Fruit fly (Drosophila melanogaster) whole organism, pupa: ENCODE measurements around the gene Tao.

ENCODE experiments used
- CG13204 ChIP-seq: fragments of 200-800 bp; sonication (Bioruptor generic); optimal IDR thresholded peaks from 2 replicates; lab custom pipeline; 2018; ENCODE audit warnings: missing biosample characterization, mild to moderate bottlenecking, missing genetic modification characterization, moderate library complexity
- CG32121 ChIP-seq: fragments of 200-800 bp; sonication (Bioruptor generic); IDR thresholded peaks from 2 replicates; pipeline ENCODE4 v1.3.6; 2022; ENCODE audit warnings: missing biosample characterization, missing genetic modification characterization
- CG34367 ChIP-seq: fragments of 200-800 bp; sonication (Bioruptor generic); optimal IDR thresholded peaks from 2 replicates; lab custom pipeline; 2018; ENCODE audit warnings: missing biosample characterization, mild to moderate bottlenecking, missing genetic modification characterization
- CG8301 ChIP-seq: fragments of 200-800 bp; sonication (Bioruptor generic); optimal IDR thresholded peaks from 2 replicates; lab custom pipeline; 2018; ENCODE audit warnings: missing biosample characterization, mild to moderate bottlenecking, missing genetic modification characterization
- EcR ChIP-seq: fragments of 200-800 bp; sonication (Bioruptor generic); optimal IDR thresholded peaks from 3 replicates; lab custom pipeline; 2019; ENCODE audit warnings: missing biosample characterization, missing genetic modification characterization, mild to moderate bottlenecking, moderate library complexity, missing genetic modification reagents

DNA sequence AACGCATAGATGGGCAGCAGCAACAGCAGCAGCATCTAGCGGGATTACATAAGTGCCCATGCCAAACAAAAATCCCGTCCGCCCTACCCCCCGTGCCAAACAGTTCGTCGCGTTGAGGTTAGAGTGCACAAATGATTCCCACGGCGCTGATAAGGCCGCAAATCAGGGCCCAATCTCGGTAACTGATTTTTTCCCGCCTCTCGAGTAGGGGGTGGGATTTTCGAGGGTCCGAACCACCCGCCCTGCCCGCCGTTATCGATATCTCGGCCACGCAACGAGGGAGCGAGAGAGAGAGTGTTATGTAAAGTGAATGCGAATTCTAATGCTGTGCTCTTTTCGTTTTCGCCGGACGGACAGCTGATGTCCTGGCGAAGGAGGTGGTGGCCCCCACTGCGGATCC lies 58.7 kb downstream of the Tao start:
- TF ChIP-seq CG34367 (tag; lab: Kevin White, UChicago) (no peak), CG8301 (no peak), CG13204 (no peak), CG32121 (GFP tag; lab: Robert Waterston, UW) (no peak), EcR (no peak)
